Worm (Caenorhabditis elegans) whole organism, L3 larva: Measurements from ENCODE around the gene C50E3.15.

Experiments
- aly-2 ChIP-seq: fragments of 150-350 bp; optimal IDR thresholded peaks from 2 replicates; lab custom pipeline; 2014; ENCODE audit warnings: missing biosample characterization, missing genetic modification characterization
- ama-1 ChIP-seq: fragments of 150-350 bp; optimal IDR thresholded peaks from 2 replicates; lab custom pipeline; 2018
- ceh-82 ChIP-seq: fragments of 150-350 bp; optimal IDR thresholded peaks from 2 replicates; lab custom pipeline; 2014; ENCODE audit warnings: missing biosample characterization, missing genetic modification characterization
- fkh-2 ChIP-seq: fragments of 150-350 bp; optimal IDR thresholded peaks from 2 replicates; lab custom pipeline; 2014; ENCODE audit warnings: missing biosample characterization, missing genetic modification reagents, missing genetic modification characterization
- fos-1 ChIP-seq: fragments of 150-350 bp; optimal IDR thresholded peaks from 2 replicates; lab custom pipeline; 2014; ENCODE audit warnings: missing biosample characterization, missing genetic modification characterization
- nhr-23 ChIP-seq: fragments of 150-350 bp; optimal IDR thresholded peaks from 2 replicates; lab custom pipeline; 2014; ENCODE audit warnings: missing biosample characterization, missing genetic modification reagents, missing genetic modification characterization
- pqm-1 ChIP-seq: fragments of 150-350 bp; optimal IDR thresholded peaks from 2 replicates; lab custom pipeline; 2017; ENCODE audit warnings: missing biosample characterization, missing genetic modification characterization, inconsistent platforms
- tbx-2 ChIP-seq: sonication (generic microtip); optimal IDR thresholded peaks from 2 replicates; lab custom pipeline; 2016; ENCODE audit warnings: mild to moderate bottlenecking, missing genetic modification characterization, missing compliant biosample characterization

DNA sequence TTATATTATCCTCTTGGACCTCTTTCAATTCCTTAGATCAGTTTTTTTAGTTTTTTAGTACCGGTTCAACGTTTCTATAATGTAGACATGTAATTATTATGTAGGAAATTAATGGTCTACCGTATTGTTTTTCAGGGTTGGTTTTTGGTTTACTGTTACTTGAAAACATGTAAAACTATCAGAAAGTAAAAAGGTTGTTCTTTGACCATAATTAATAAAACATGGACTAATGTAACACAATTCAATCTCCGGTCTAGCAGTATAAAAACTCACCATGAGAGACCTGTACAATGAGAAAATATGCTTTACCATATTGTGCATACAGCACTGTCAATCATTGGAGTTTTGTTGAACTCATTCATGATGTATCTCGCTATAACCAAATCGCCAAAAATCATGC, 17.3 kb downstream of the C50E3.15 start, which contains the start of gene srd-29:
- no peak for TF ChIP-seq ceh-82
- TF ChIP-seq fos-1 (tag; lab: Kevin White, UChicago), result no peak
- TF ChIP-seq aly-2 (tag; lab: Kevin White, UChicago), result no peak
- no peak for TF ChIP-seq fkh-2 (tag; lab: Kevin White, UChicago)
- no peak for TF ChIP-seq tbx-2 (tag; lab: Kevin White, UChicago)
- TF ChIP-seq pqm-1 (tag; lab: Kevin White, UChicago), result no peak
- no peak for TF ChIP-seq ama-1 (lab: Kevin White, UChicago)
- TF ChIP-seq nhr-23 (tag; lab: Kevin White, UChicago), result no peak
